Worm (Caenorhabditis elegans): ENCODE results near the gene srw-95.

Gene srw-95

ce11 chrIV:4809813-4810212, 2.1 kb upstream of the srw-95 start, which contains the start of gene H06H21.37 (continued):
- TF ChIP-seq nhr-90 (tag; optimal IDR thresholded peaks at IDR 0.05; ENCODE audit: poor library complexity): no peak
- TF ChIP-seq fkh-8 (tag; optimal IDR thresholded peaks at IDR 0.05): no peak
- no peak for TF ChIP-seq snpc-4 (tag; optimal IDR thresholded peaks at IDR 0.05)

ce11 chrIV:4810377-4810984, 1.4 kb upstream of the srw-95 start, which contains the start of gene eif-1.A:
Gene eif-1.A (plus strand): TSS chrIV:4810934.
- TF ChIP-seq lin-13 (GFP tag; optimal IDR thresholded peaks at IDR 0.05) (peak; percentile 6), C16A3.4 (tag; optimal IDR thresholded peaks at IDR 0.05) (peak; percentile 75), nhr-90 (tag; optimal IDR thresholded peaks at IDR 0.05; ENCODE audit: poor library complexity) (peak; percentile 54), fos-1 (tag; optimal IDR thresholded peaks at IDR 0.05) (peak; percentile 4), ets-5 (GFP tag; IDR thresholded peaks at IDR 0.05) (no peak), ceh-63 (GFP tag; optimal IDR thresholded peaks at IDR 0.05) (no peak), nhr-28 (tag; optimal IDR thresholded peaks at IDR 0.05) (no peak), lin-15B (tag; optimal IDR thresholded peaks at IDR 0.05) (peak; percentile 59), dpl-1 (GFP tag; optimal IDR thresholded peaks at IDR 0.05) (peak; percentile 54 to 72 (median 59)), fkh-4 (tag; optimal IDR thresholded peaks at IDR 0.05; ENCODE audit: borderline replicate concordance) (no peak), mep-1 (tag; optimal IDR thresholded peaks at IDR 0.05) (no peak), hpl-2 (GFP tag; optimal IDR thresholded peaks at IDR 0.05) (peak; percentile 26), nhr-77 (tag; optimal IDR thresholded peaks at IDR 0.05) (no peak), lin-39 (tag; optimal IDR thresholded peaks at IDR 0.05) (peak; percentile 12), efl-3 (GFP tag; optimal IDR thresholded peaks at IDR 0.05) (no peak), dsc-1 (tag; optimal IDR thresholded peaks at IDR 0.05) (no peak), nhr-71 (tag; optimal IDR thresholded peaks at IDR 0.05) (peak; percentile 63), fkh-10 (GFP tag; optimal IDR thresholded peaks at IDR 0.05) (no peak), unc-130 (tag; optimal IDR thresholded peaks at IDR 0.05) (peak; percentile 72), fkh-8 (tag; optimal IDR thresholded peaks at IDR 0.05) (peak; percentile 34), isw-1 (GFP tag; IDR thresholded peaks at IDR 0.05) (peak; percentile 28; the same call in 1 of the 2 replicates), efl-1 (optimal IDR thresholded peaks at IDR 0.05) (peak; percentile 63 to 66), efl-1 (GFP tag; optimal IDR thresholded peaks at IDR 0.05 in 1 of 2) (peak; percentile 69 to 96), ceh-8 (GFP tag; optimal IDR thresholded peaks at IDR 0.05) (no peak), elt-3 (tag; optimal IDR thresholded peaks at IDR 0.05) (peak in 1 of 6 experiments; percentile 61), zip-4 (GFP tag; optimal IDR thresholded peaks at IDR 0.05) (no peak), lin-35 (GFP tag; optimal IDR thresholded peaks at IDR 0.05) (peak; percentile 54 to 75), mef-2 (tag; optimal IDR thresholded peaks at IDR 0.05) (no peak), unc-86 (tag; optimal IDR thresholded peaks at IDR 0.05) (peak; percentile 7), xbp-1 (tag; optimal IDR thresholded peaks at IDR 0.05) (peak; percentile 45), nhr-85 (tag) (peak; percentile 61), unc-98 (GFP tag; IDR thresholded peaks at IDR 0.05) (no peak), F16B12.6 (tag; optimal IDR thresholded peaks at IDR 0.05) (peak; percentile 82), ceh-82 (tag; optimal IDR thresholded peaks at IDR 0.05) (peak; percentile 18 to 62 (median 43)), nhr-47 (tag; optimal IDR thresholded peaks at IDR 0.05) (peak; percentile 61), tlp-1 (tag; optimal IDR thresholded peaks at IDR 0.05) (no peak), Y116A8C.19 (tag; optimal IDR thresholded peaks at IDR 0.05; ENCODE audit: borderline replicate concordance) (no peak), rnt-1 (tag; optimal IDR thresholded peaks at IDR 0.05) (peak; percentile 51), nhr-11 (tag; optimal IDR thresholded peaks at IDR 0.05) (no peak), skn-1 (tag; optimal IDR thresholded peaks at IDR 0.05) (peak; percentile 81), nhr-20 (tag; optimal IDR thresholded peaks at IDR 0.05) (peak; percentile 54), grh-1 (GFP tag; IDR thresholded peaks at IDR 0.05) (no peak), lsy-2 (tag; optimal IDR thresholded peaks at IDR 0.05) (peak; percentile 63 to 85), snu-23 (GFP tag; optimal IDR thresholded peaks at IDR 0.05) (peak; percentile 75), tbx-2 (tag; optimal IDR thresholded peaks at IDR 0.05) (peak; percentile 35), swsn-7 (tag; optimal IDR thresholded peaks at IDR 0.05) (peak; percentile 47), egl-13 (tag; optimal IDR thresholded peaks at IDR 0.05) (peak; percentile 13)
